Worm (Caenorhabditis elegans) whole organism, mixed stage, embryonic: Measurements from ENCODE around the gene C16C8.21.
A peak's percentile ranks its signal among the peaks of the same experiment; 100 is the strongest.

Experiments used
- M03D4.4 ChIP-seq: sonication (generic microtip); optimal IDR thresholded peaks from 2 replicates; lab custom pipeline; 2017; ENCODE audit warnings: mild to moderate bottlenecking, missing genetic modification characterization, missing compliant biosample characterization
- bed-3 ChIP-seq: fragments of 200-800 bp; sonication (Bioruptor generic); optimal IDR thresholded peaks from 3 replicates; lab custom pipeline; 2018; ENCODE audit warnings: mild to moderate bottlenecking, missing genetic modification characterization, moderate library complexity, missing compliant biosample characterization
- blmp-1 ChIP-seq: fragments of 150-350 bp; optimal IDR thresholded peaks from 2 replicates; lab custom pipeline; 2014; ENCODE audit warnings: missing biosample characterization, missing genetic modification characterization
- ceh-39 ChIP-seq: fragments of 150-350 bp; optimal IDR thresholded peaks from 2 replicates; lab custom pipeline; 2014; ENCODE audit warnings: missing biosample characterization, missing genetic modification characterization
- ceh-83 ChIP-seq: fragments of 200-800 bp; sonication (Bioruptor generic); optimal IDR thresholded peaks from 2 replicates; lab custom pipeline; 2018; ENCODE audit warnings: mild to moderate bottlenecking, missing genetic modification characterization, missing compliant biosample characterization
- ces-1 ChIP-seq: fragments of 150-350 bp; optimal IDR thresholded peaks from 2 replicates; lab custom pipeline; 2014; ENCODE audit warnings: missing biosample characterization, missing genetic modification reagents, missing genetic modification characterization
- cnd-1 ChIP-seq: fragments of 200-800 bp; sonication (Bioruptor generic); optimal IDR thresholded peaks from 2 replicates; lab custom pipeline; 2018; ENCODE audit warnings: mild to moderate bottlenecking, missing genetic modification characterization, missing compliant biosample characterization
- drap-1 ChIP-seq: fragments of 200-800 bp; sonication (Bioruptor generic); optimal IDR thresholded peaks from 3 replicates; lab custom pipeline; 2018; ENCODE audit warnings: mild to moderate bottlenecking, missing genetic modification characterization, missing compliant biosample characterization
- elt-1 ChIP-seq: sonication (generic microtip); optimal IDR thresholded peaks from 2 replicates; lab custom pipeline; 2017; ENCODE audit warnings: missing genetic modification characterization, mild to moderate bottlenecking, missing compliant biosample characterization, antibody characterized with exemption, moderate library complexity, borderline replicate concordance; ENCODE audit not compliant: insufficient read depth
- elt-3 ChIP-seq: fragments of 150-350 bp; optimal IDR thresholded peaks from 2 replicates; lab custom pipeline; 2014; ENCODE audit warnings: missing biosample characterization, missing genetic modification characterization
- flh-1 ChIP-seq: fragments of 200-800 bp; sonication (Bioruptor generic); optimal IDR thresholded peaks from 2 replicates; lab custom pipeline; 2018; ENCODE audit warnings: mild to moderate bottlenecking, missing genetic modification characterization, moderate library complexity, missing compliant biosample characterization
- ham-2 ChIP-seq: fragments of 200-800 bp; sonication (Bioruptor generic); optimal IDR thresholded peaks from 2 replicates; lab custom pipeline; 2018; ENCODE audit warnings: mild to moderate bottlenecking, missing genetic modification characterization, missing compliant biosample characterization
- lin-13 ChIP-seq: fragments of 150-350 bp; optimal IDR thresholded peaks from 2 replicates; lab custom pipeline; 2014; ENCODE audit warnings: missing biosample characterization, missing genetic modification characterization
- lin-32 ChIP-seq: fragments of 200-800 bp; sonication (Bioruptor generic); optimal IDR thresholded peaks from 2 replicates; lab custom pipeline; 2018; ENCODE audit warnings: mild to moderate bottlenecking, missing genetic modification characterization, missing compliant biosample characterization
- lsy-2 ChIP-seq: fragments of 150-350 bp; optimal IDR thresholded peaks from 2 replicates; lab custom pipeline; 2014; ENCODE audit warnings: missing biosample characterization, missing genetic modification characterization
- mab-5 ChIP-seq: fragments of 150-350 bp; optimal IDR thresholded peaks from 2 replicates; lab custom pipeline; 2014; ENCODE audit warnings: missing biosample characterization, missing genetic modification characterization
- mep-1 ChIP-seq: fragments of 150-350 bp; optimal IDR thresholded peaks from 2 replicates; lab custom pipeline; 2017; ENCODE audit warnings: missing biosample characterization, missing genetic modification reagents, missing genetic modification characterization, inconsistent platforms
- mls-2 ChIP-seq: sonication (generic microtip); optimal IDR thresholded peaks from 2 replicates; lab custom pipeline; 2016; ENCODE audit warnings: mild to moderate bottlenecking, missing genetic modification characterization, moderate library complexity, missing compliant biosample characterization
- nhr-12 ChIP-seq: fragments of 150-350 bp; optimal IDR thresholded peaks from 2 replicates; lab custom pipeline; 2014; ENCODE audit warnings: missing biosample characterization, missing genetic modification characterization
- nhr-237 ChIP-seq: fragments of 150-350 bp; optimal IDR thresholded peaks from 2 replicates; lab custom pipeline; 2014; ENCODE audit warnings: missing biosample characterization, missing genetic modification characterization
- nhr-28 ChIP-seq: fragments of 150-350 bp; optimal IDR thresholded peaks from 2 replicates; lab custom pipeline; 2014; ENCODE audit warnings: missing biosample characterization, missing genetic modification characterization
- nhr-76 ChIP-seq: sonication (generic microtip); optimal IDR thresholded peaks from 2 replicates; lab custom pipeline; 2017; ENCODE audit warnings: missing biosample characterization, missing genetic modification characterization
- pha-4 ChIP-seq: fragments of 150-350 bp; optimal IDR thresholded peaks from 2 replicates; lab custom pipeline; 2018; ENCODE audit warnings: missing biosample characterization, missing genetic modification reagents, missing genetic modification characterization
- sem-2 ChIP-seq: fragments of 200-800 bp; sonication (Bioruptor generic); optimal IDR thresholded peaks from 2 replicates; lab custom pipeline; 2018; ENCODE audit warnings: mild to moderate bottlenecking, missing genetic modification characterization, missing compliant biosample characterization
- snpc-4 ChIP-seq: fragments of 150-350 bp; optimal IDR thresholded peaks from 2 replicates; lab custom pipeline; 2014; ENCODE audit warnings: missing biosample characterization, missing genetic modification characterization
- sptf-1 ChIP-seq: sonication (generic microtip); optimal IDR thresholded peaks from 2 replicates; lab custom pipeline; 2017; ENCODE audit warnings: mild to moderate bottlenecking, missing genetic modification characterization, moderate library complexity, missing compliant biosample characterization
- tbx-8 ChIP-seq: fragments of 200-800 bp; sonication (Bioruptor generic); optimal IDR thresholded peaks from 2 replicates; lab custom pipeline; 2018; ENCODE audit warnings: mild to moderate bottlenecking, missing genetic modification characterization, moderate library complexity, missing compliant biosample characterization
- unc-120 ChIP-seq: sonication (generic microtip); optimal IDR thresholded peaks from 2 replicates; lab custom pipeline; 2017; ENCODE audit warnings: missing genetic modification characterization, missing compliant biosample characterization; ENCODE audit not compliant: poor library complexity, severe bottlenecking
- unc-39 ChIP-seq: fragments of 150-350 bp; optimal IDR thresholded peaks from 2 replicates; lab custom pipeline; 2014; ENCODE audit warnings: missing biosample characterization, missing genetic modification characterization
- unc-62 ChIP-seq: fragments of 150-350 bp; optimal IDR thresholded peaks from 2 replicates; lab custom pipeline; 2014; ENCODE audit warnings: missing biosample characterization, missing genetic modification reagents, missing genetic modification characterization
- ztf-11 ChIP-seq: fragments of 150-350 bp; optimal IDR thresholded peaks from 2 replicates; lab custom pipeline; 2014; ENCODE audit warnings: missing biosample characterization, missing genetic modification characterization

Gene C16C8.21

ce11 chrII:3428158-3428704 lies 19.8 kb upstream of the C16C8.21 start:
- TF ChIP-seq sptf-1 (tag; lab: Kevin White, UChicago) (peak; percentile 16), ham-2 (GFP tag; lab: Kevin White, UChicago) (no peak), ces-1 (GFP tag; lab: Kevin White, UChicago) (peak; percentile 71), mep-1 (no peak)
- TF ChIP-seq, all 35 proteins: peak for 2

ce11 chrII:3429400-3429799 lies 18.6 kb upstream of the C16C8.21 start, which contains the start of gene C16C8.18:
TSS of gene C16C8.18 (plus strand) at chrII:3429700.
- TF ChIP-seq pha-4: no peak
- no peak for TF ChIP-seq mep-1
- TF ChIP-seq blmp-1 (tag; lab: Kevin White, UChicago): no peak
- no peak for TF ChIP-seq ces-1 (GFP tag; lab: Kevin White, UChicago)
- TF ChIP-seq elt-1 (tag; lab: Kevin White, UChicago): no peak
- no peak for TF ChIP-seq nhr-28 (tag; lab: Kevin White, UChicago)

- TF ChIP-seq elt-3 (tag; lab: Kevin White, UChicago) (no peak), pha-4 (no peak), ceh-39 (tag; lab: Kevin White, UChicago) (no peak), lsy-2 (no peak), nhr-237 (tag; lab: Kevin White, UChicago) (no peak), lin-32 (GFP tag; lab: Kevin White, UChicago) (no peak), nhr-28 (tag; lab: Kevin White, UChicago) (no peak), nhr-76 (tag; lab: Kevin White, UChicago) (no peak), nhr-12 (no peak), ces-1 (GFP tag; lab: Kevin White, UChicago) (no peak), unc-62 (GFP tag; lab: Kevin White, UChicago) (no peak)
- TF ChIP-seq, all 35 proteins: peak for 0
Observed at ce11 chrII:3434893-3435503, 13.0 kb upstream of the C16C8.21 start.

- TF ChIP-seq nhr-237 (tag; lab: Kevin White, UChicago): no peak
Observed at ce11 chrII:3436412-3436811, 11.6 kb upstream of the C16C8.21 start, which contains the start of gene skpo-2. TSS of gene skpo-2 (minus strand) at chrII:3436512.

- TF ChIP-seq ceh-83 (peak; percentile 33), snpc-4 (tag; lab: Kevin White, UChicago) (no peak)
- TF ChIP-seq, all 35 proteins: peak for 1
Observed at ce11 chrII:3437393-3437792, 10.6 kb upstream of the C16C8.21 start.

ce11 chrII:3438280-3438679 lies 9.7 kb upstream of the C16C8.21 start:
- TF ChIP-seq nhr-12 (no peak), blmp-1 (tag; lab: Kevin White, UChicago) (peak; percentile 90), mep-1 (no peak)

- peak; percentile 64 for TF ChIP-seq mls-2 (tag; lab: Kevin White, UChicago)
- TF ChIP-seq tbx-8 (GFP tag; lab: Kevin White, UChicago): no peak
- TF ChIP-seq flh-1 (GFP tag; lab: Kevin White, UChicago): peak; percentile 24
- peak; percentile 33 for TF ChIP-seq bed-3 (GFP tag; lab: Kevin White, UChicago)
- TF ChIP-seq sptf-1 (tag; lab: Kevin White, UChicago): peak; percentile 71
- TF ChIP-seq unc-39 (tag; lab: Kevin White, UChicago): no peak
- peak; percentile 55 for TF ChIP-seq sem-2
- no peak for TF ChIP-seq mep-1
- no peak for TF ChIP-seq ces-1 (GFP tag; lab: Kevin White, UChicago)
- TF ChIP-seq mab-5 (tag; lab: Kevin White, UChicago): no peak
- peak; percentile 76 for TF ChIP-seq M03D4.4 (tag; lab: Kevin White, UChicago)
- TF ChIP-seq drap-1 (GFP tag; lab: Kevin White, UChicago): peak; percentile 68
- peak; percentile 66 for TF ChIP-seq cnd-1 (tag; lab: Kevin White, UChicago)
- no peak for TF ChIP-seq lsy-2
- no peak for TF ChIP-seq nhr-28 (tag; lab: Kevin White, UChicago)
- TF ChIP-seq lin-32 (GFP tag; lab: Kevin White, UChicago): peak; percentile 65
- peak; percentile 37 for TF ChIP-seq unc-120 (tag; lab: Kevin White, UChicago)
- peak; percentile 68 for TF ChIP-seq ham-2 (GFP tag; lab: Kevin White, UChicago)
- TF ChIP-seq lin-13 (tag; lab: Kevin White, UChicago): no peak
- no peak for TF ChIP-seq ztf-11
- TF ChIP-seq ceh-83: peak; percentile 88
Observed at ce11 chrII:3439244-3439698, 8.7 kb upstream of the C16C8.21 start.
